Fruit fly (Drosophila melanogaster) whole organism, prepupa: ENCODE results near the gene yellow-k.

Source experiments
- CG11762 ChIP-seq: fragments of 200-800 bp; sonication (Bioruptor generic); optimal IDR thresholded peaks from 3 replicates; lab custom pipeline; 2016; ENCODE audit warnings: missing biosample characterization, missing genetic modification characterization; ENCODE audit not compliant: insufficient read depth
- CG32006 ChIP-seq: fragments of 200-800 bp; sonication (Bioruptor generic); optimal IDR thresholded peaks from 3 replicates; lab custom pipeline; 2017; ENCODE audit warnings: missing biosample characterization, mild to moderate bottlenecking, missing genetic modification characterization
- CG4318 ChIP-seq: fragments of 200-800 bp; sonication (Bioruptor generic); optimal IDR thresholded peaks from 3 replicates; lab custom pipeline; 2017; ENCODE audit warnings: missing biosample characterization, mild to moderate bottlenecking, missing genetic modification characterization
- CG6276 ChIP-seq: fragments of 200-800 bp; sonication (Bioruptor generic); optimal IDR thresholded peaks from 2 replicates; lab custom pipeline; 2017; ENCODE audit warnings: missing biosample characterization, mild to moderate bottlenecking, missing genetic modification characterization
- CG6792 ChIP-seq: fragments of 200-800 bp; sonication (Bioruptor generic); optimal IDR thresholded peaks from 3 replicates; lab custom pipeline; 2016; ENCODE audit warnings: missing biosample characterization, missing genetic modification characterization
- CG6854 ChIP-seq: fragments of 200-800 bp; sonication (Bioruptor generic); optimal IDR thresholded peaks from 2 replicates; lab custom pipeline; 2017; ENCODE audit warnings: missing biosample characterization, mild to moderate bottlenecking, missing genetic modification characterization
- Hr4 ChIP-seq: fragments of 200-800 bp; sonication (Bioruptor generic); optimal IDR thresholded peaks from 3 replicates; lab custom pipeline; 2016; ENCODE audit warnings: missing biosample characterization, missing genetic modification characterization
- Lpt ChIP-seq: fragments of 200-800 bp; sonication (Bioruptor generic); optimal IDR thresholded peaks from 3 replicates; lab custom pipeline; 2016; ENCODE audit warnings: missing biosample characterization, missing genetic modification characterization
- Smox ChIP-seq: fragments of 200-800 bp; sonication (Bioruptor generic); optimal IDR thresholded peaks from 3 replicates; lab custom pipeline; 2016; ENCODE audit warnings: missing biosample characterization, missing genetic modification characterization
- Sox102F ChIP-seq: fragments of 200-800 bp; sonication (Bioruptor generic); optimal IDR thresholded peaks from 2 replicates; lab custom pipeline; 2016; ENCODE audit warnings: missing biosample characterization, mild to moderate bottlenecking, missing genetic modification characterization
- dsx ChIP-seq: fragments of 200-800 bp; optimal IDR thresholded peaks from 3 replicates; lab custom pipeline; 2019; ENCODE audit warnings: missing biosample characterization, mild to moderate bottlenecking, missing genetic modification characterization, moderate library complexity; ENCODE audit not compliant: poor library complexity, severe bottlenecking
- fd59A ChIP-seq: fragments of 200-800 bp; sonication (Bioruptor generic); optimal IDR thresholded peaks from 2 replicates; lab custom pipeline; 2017; ENCODE audit warnings: missing biosample characterization, mild to moderate bottlenecking, missing genetic modification characterization, missing genetic modification reagents
- ss ChIP-seq, 2 experiments: fragments of 200-800 bp; sonication (Bioruptor generic); optimal IDR thresholded peaks; 2 replicates in 1 of 2; 3 replicates in 1 of 2; lab custom pipeline; 2017 to 2018; ENCODE audit warnings: mild to moderate bottlenecking in 2 of 2, missing biosample characterization in 2 of 2, missing genetic modification characterization in 2 of 2, moderate library complexity in 1 of 2

dm6 chr3L:15506174-15506926 is 14.1 kb upstream of the yellow-k start:
- TF ChIP-seq CG11762: no peak
- no peak for TF ChIP-seq ss (GFP tag; optimal IDR thresholded peaks at IDR 0.05; lab: Kevin White, UChicago)
- TF ChIP-seq fd59A (GFP tag; lab: Kevin White, UChicago): no peak
- TF ChIP-seq Lpt: no peak
- no peak for TF ChIP-seq dsx (GFP tag; lab: Kevin White, UChicago)
- TF ChIP-seq CG4318: no peak
- TF ChIP-seq Sox102F (GFP tag; lab: Kevin White, UChicago): peak; percentile 12
- TF ChIP-seq CG32006 (GFP tag; lab: Kevin White, UChicago): peak; percentile 5
- no peak for TF ChIP-seq Smox
- no peak for TF ChIP-seq CG6792 (GFP tag; lab: Kevin White, UChicago)
- TF ChIP-seq Hr4: no peak
- TF ChIP-seq CG6854 (GFP tag; lab: Kevin White, UChicago): no peak
- no peak for TF ChIP-seq CG6276
